Worm (Caenorhabditis elegans): ENCODE results near the gene C50F4.10.

ce11 chrV:9496742-9497141 lies 34.6 kb downstream of the C50F4.10 start, which contains the start of gene gsnl-1:
- TF ChIP-seq sptf-2 (GFP tag; optimal IDR thresholded peaks at IDR 0.05): no peak
- TF ChIP-seq somi-1 (GFP tag; optimal IDR thresholded peaks at IDR 0.05): no peak
- TF ChIP-seq ztf-26 (tag; optimal IDR thresholded peaks at IDR 0.05): no peak
- no peak for TF ChIP-seq dpl-1 (GFP tag; optimal IDR thresholded peaks at IDR 0.05)
- no peak for TF ChIP-seq Y67H2A.10 (GFP tag; conservative IDR thresholded peaks at IDR 0.05)
- no peak for TF ChIP-seq dox-1 (GFP tag; IDR thresholded peaks at IDR 0.05)
- no peak for TF ChIP-seq hmg-1.2 (GFP tag; IDR thresholded peaks at IDR 0.05)
- no peak for TF ChIP-seq lin-40 (tag; optimal IDR thresholded peaks at IDR 0.05)
- no peak for TF ChIP-seq rec-8 (tag; optimal IDR thresholded peaks at IDR 0.05)
- no peak for TF ChIP-seq lir-1 (GFP tag; conservative IDR thresholded peaks at IDR 0.05)
- no peak for TF ChIP-seq sea-2 (GFP tag; IDR thresholded peaks at IDR 0.05)
- TF ChIP-seq lin-54 (GFP tag; optimal IDR thresholded peaks at IDR 0.05): no peak

Measured in whole organism, young adult.